Fruit fly (Drosophila melanogaster) S2 (cell line): ENCODE results near the gene CG31681.

Source experiments
- CG8478 ChIP-seq: fragments of >200 bp; optimal IDR thresholded peaks from 2 replicates; lab custom pipeline; 2018
- CTCF ChIP-seq, 2 experiments: fragments of >200 bp; optimal IDR thresholded peaks; 2 replicates each; lab custom pipeline; 2018

- TF ChIP-seq CG8478 (lab: Kevin White, UChicago) (no peak), CTCF (optimal IDR thresholded peaks at IDR 0.05; lab: Kevin White, UChicago) (no peak)
Measured at dm6 chr2L:2307648-2308047, 21.0 kb upstream of the CG31681 start, which contains the start of gene CG16995.
